Worm (Caenorhabditis elegans): Measurements from ENCODE around the gene vig-1.

The vig-1 gene

DNA sequence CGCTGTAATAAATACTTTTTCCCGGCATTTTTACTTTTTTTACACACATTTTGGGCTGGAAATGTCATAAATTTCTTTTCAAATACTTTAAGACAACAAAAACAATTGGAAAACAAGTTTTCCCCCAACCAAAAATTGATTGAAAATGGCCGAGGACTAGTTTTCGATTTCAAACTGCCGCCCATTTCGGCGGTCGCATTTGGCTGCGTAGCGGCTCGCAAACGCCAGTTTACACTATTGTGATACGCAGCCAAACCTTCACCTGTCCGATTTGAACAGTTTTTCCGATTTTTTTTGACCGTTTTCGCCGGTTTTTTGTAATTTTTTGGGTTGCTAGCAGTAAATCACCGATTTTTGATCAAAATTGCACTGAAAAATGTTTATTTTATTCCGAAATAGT lies 425 bp upstream of the vig-1 start (continued):
- TF ChIP-seq nhr-11 (tag; optimal IDR thresholded peaks at IDR 0.05) (no peak), zip-5 (tag; optimal IDR thresholded peaks at IDR 0.05) (no peak), pax-1 (tag; optimal IDR thresholded peaks at IDR 0.05) (peak; percentile 74), elt-4 (tag; optimal IDR thresholded peaks at IDR 0.05) (no peak), C08G9.2 (tag; optimal IDR thresholded peaks at IDR 0.05) (peak; percentile 11), pqm-1 (tag; optimal IDR thresholded peaks at IDR 0.05) (no peak), lin-11 (tag; optimal IDR thresholded peaks at IDR 0.05) (peak; percentile 20), tbx-2 (tag; optimal IDR thresholded peaks at IDR 0.05) (peak; percentile 91), sox-4 (tag; optimal IDR thresholded peaks at IDR 0.05) (peak; percentile 66), dmd-4 (tag; optimal IDR thresholded peaks at IDR 0.05; ENCODE audit: borderline replicate concordance) (no peak), ceh-30 (tag; optimal IDR thresholded peaks at IDR 0.05) (peak; percentile 81), mec-3 (tag; optimal IDR thresholded peaks at IDR 0.05; ENCODE audit: borderline replicate concordance) (no peak), ets-4 (tag; optimal IDR thresholded peaks at IDR 0.05) (peak; percentile 65), ceh-24 (tag; optimal IDR thresholded peaks at IDR 0.05) (no peak), hlh-13 (GFP tag; optimal IDR thresholded peaks at IDR 0.05) (no peak), fkh-6 (tag; optimal IDR thresholded peaks at IDR 0.05) (no peak), pha-4 (tag; optimal IDR thresholded peaks at IDR 0.05) (no peak), ceh-9 (tag; optimal IDR thresholded peaks at IDR 0.05) (peak; percentile 4), ceh-6 (GFP tag; optimal IDR thresholded peaks at IDR 0.05) (peak; percentile 53), pros-1 (tag; optimal IDR thresholded peaks at IDR 0.05) (peak; percentile 13), eyg-1 (tag; optimal IDR thresholded peaks at IDR 0.05) (no peak), lim-6 (tag; optimal IDR thresholded peaks at IDR 0.05) (no peak), sdc-2 (tag; optimal IDR thresholded peaks at IDR 0.05) (peak; percentile 28), ceh-19 (GFP tag; optimal IDR thresholded peaks at IDR 0.05) (peak; percentile 78), che-1 (tag; optimal IDR thresholded peaks at IDR 0.05) (peak; percentile 70), K02D7.2 (tag; optimal IDR thresholded peaks at IDR 0.05) (no peak), K09A11.1 (tag; optimal IDR thresholded peaks at IDR 0.05; ENCODE audit: insufficient read depth) (peak; percentile 24), pat-9 (tag; optimal IDR thresholded peaks at IDR 0.05) (peak; percentile 95), hlh-15 (tag; optimal IDR thresholded peaks at IDR 0.05) (peak; percentile 13), elt-2 (tag; optimal IDR thresholded peaks at IDR 0.05) (peak; percentile 60), tbx-7 (tag; optimal IDR thresholded peaks at IDR 0.05) (no peak), gmeb-2 (tag; optimal IDR thresholded peaks at IDR 0.05) (peak; percentile 74), ceh-14 (tag; optimal IDR thresholded peaks at IDR 0.05) (peak; percentile 73), pha-2 (tag; optimal IDR thresholded peaks at IDR 0.05) (peak; percentile 60), ceh-45 (GFP tag; IDR thresholded peaks at IDR 0.05) (0 out of 2 replicates have a peak, but pooled peaks have one; percentile 35), nfya-1 (tag; optimal IDR thresholded peaks at IDR 0.05) (peak; percentile 93), hlh-6 (tag; optimal IDR thresholded peaks at IDR 0.05) (peak; percentile 13), ceh-18 (tag; optimal IDR thresholded peaks at IDR 0.05) (peak; percentile 91), unc-55 (GFP tag; optimal IDR thresholded peaks at IDR 0.05) (peak; percentile 82), Y22D7AL.16 (tag; optimal IDR thresholded peaks at IDR 0.05) (peak; percentile 45), ama-1 (optimal IDR thresholded peaks at IDR 0.05) (peak; percentile 61)

DNA sequence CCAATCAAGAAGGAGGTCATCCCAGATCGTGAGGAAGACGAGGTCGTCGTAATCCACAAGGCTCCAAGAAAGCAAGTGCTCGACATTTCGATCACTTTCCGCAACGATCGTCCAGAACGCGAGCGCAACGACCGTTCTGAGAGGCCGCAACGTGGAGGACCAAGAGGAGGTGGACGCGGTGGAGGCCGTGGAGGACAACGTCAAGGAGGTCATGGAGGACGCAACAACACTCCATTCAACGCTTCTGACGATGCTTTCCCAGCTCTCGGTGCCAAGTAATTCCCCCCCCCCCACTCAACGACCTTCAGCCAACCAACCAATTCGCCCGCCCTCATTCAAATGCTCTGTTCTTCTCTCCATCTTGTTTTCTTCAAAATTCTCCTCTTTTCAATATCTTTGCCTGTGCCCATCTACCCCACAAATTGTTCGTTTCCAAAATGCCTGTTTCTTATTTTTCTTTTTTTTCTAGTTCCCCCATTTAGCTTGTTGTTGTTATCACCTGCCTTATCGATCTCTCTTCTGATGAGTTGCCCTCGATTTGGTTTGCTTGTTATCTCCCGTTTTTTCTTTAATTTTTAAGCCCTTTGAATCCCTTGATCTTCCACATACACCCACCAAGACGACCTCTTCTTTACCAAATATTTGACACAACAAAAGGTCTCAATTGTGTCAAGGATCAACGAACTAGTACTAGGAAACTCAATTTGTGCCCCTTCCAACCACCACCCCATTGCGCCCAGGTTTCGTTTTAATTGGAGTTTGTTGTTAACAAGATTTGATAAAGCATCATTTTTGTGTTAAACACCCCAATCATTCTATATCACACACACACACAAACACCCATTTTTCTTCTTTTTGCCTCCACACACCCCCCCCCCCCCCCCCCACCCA lies 1.7 kb downstream of the vig-1 start:
- no peak for TF ChIP-seq odd-2 (tag; optimal IDR thresholded peaks at IDR 0.05)
